Fruit fly (Drosophila melanogaster) whole organism, embryonic: ENCODE measurements around the gene stet.

Source experiments
- Atf6 ChIP-seq: fragments of 200-800 bp; sonication (Bioruptor generic); IDR thresholded peaks from 2 replicates; pipeline ENCODE4 v1.3.6; 2022; ENCODE audit warnings: missing biosample characterization, missing genetic modification characterization
- B-H2 ChIP-seq: fragments of 200-800 bp; sonication (Bioruptor generic); optimal IDR thresholded peaks from 2 replicates; lab custom pipeline; 2018; ENCODE audit warnings: missing biosample characterization, mild to moderate bottlenecking, missing genetic modification characterization
- Bteb2 ChIP-seq: fragments of 200-800 bp; sonication (Bioruptor generic); optimal IDR thresholded peaks from 2 replicates; lab custom pipeline; 2016; ENCODE audit warnings: missing biosample characterization, missing genetic modification characterization
- CG10462 ChIP-seq: fragments of 200-800 bp; sonication (Bioruptor generic); optimal IDR thresholded peaks from 2 replicates; lab custom pipeline; 2016; ENCODE audit warnings: missing biosample characterization, missing genetic modification characterization
- CG10654 ChIP-seq: fragments of 200-800 bp; sonication (Bioruptor generic); optimal IDR thresholded peaks from 2 replicates; lab custom pipeline; 2016; ENCODE audit warnings: missing biosample characterization, missing genetic modification characterization
- CG11093 ChIP-seq: fragments of 200-800 bp; sonication (Bioruptor generic); IDR thresholded peaks from 3 replicates; pipeline ENCODE4 v1.3.6; 2022; ENCODE audit warnings: missing biosample characterization, missing genetic modification characterization
- CG11695 ChIP-seq: fragments of 200-800 bp; sonication (Bioruptor generic); IDR thresholded peaks from 3 replicates; pipeline ENCODE4 v1.3.6; 2022; ENCODE audit warnings: missing biosample characterization, missing genetic modification characterization
- CG12299 ChIP-seq: fragments of 200-800 bp; sonication (Bioruptor generic); optimal IDR thresholded peaks from 2 replicates; lab custom pipeline; 2018; ENCODE audit warnings: missing biosample characterization, mild to moderate bottlenecking, missing genetic modification characterization
- CG12769 ChIP-seq: fragments of 200-800 bp; sonication (Bioruptor generic); optimal IDR thresholded peaks from 2 replicates; lab custom pipeline; 2019; ENCODE audit warnings: missing biosample characterization, mild to moderate bottlenecking, missing genetic modification characterization, moderate library complexity
- CG15269 ChIP-seq: fragments of 200-800 bp; sonication (Bioruptor generic); optimal IDR thresholded peaks from 2 replicates; lab custom pipeline; 2018; ENCODE audit warnings: missing biosample characterization, mild to moderate bottlenecking, missing genetic modification characterization, moderate library complexity
- CG1602 ChIP-seq: fragments of 200-800 bp; sonication (Bioruptor generic); optimal IDR thresholded peaks from 3 replicates; lab custom pipeline; 2016; ENCODE audit warnings: missing biosample characterization, missing genetic modification characterization
- CG17359 ChIP-seq: fragments of 200-800 bp; sonication (Bioruptor generic); optimal IDR thresholded peaks from 3 replicates; lab custom pipeline; 2018; ENCODE audit warnings: missing biosample characterization, mild to moderate bottlenecking, missing genetic modification characterization, moderate library complexity
- CG3163 ChIP-seq: fragments of 200-800 bp; sonication (Bioruptor generic); optimal IDR thresholded peaks from 3 replicates; lab custom pipeline; 2016; ENCODE audit warnings: missing biosample characterization, missing genetic modification characterization
- CG4707 ChIP-seq: fragments of 200-800 bp; sonication (Bioruptor generic); optimal IDR thresholded peaks from 2 replicates; lab custom pipeline; 2018; ENCODE audit warnings: missing biosample characterization, mild to moderate bottlenecking, missing genetic modification characterization, moderate library complexity
- CG4730 ChIP-seq: fragments of 200-800 bp; sonication (Bioruptor generic); IDR thresholded peaks from 2 replicates; pipeline ENCODE4 v1.3.6; 2022; ENCODE audit warnings: missing biosample characterization, missing genetic modification characterization
- CG7556 ChIP-seq: fragments of 200-800 bp; sonication (Bioruptor generic); optimal IDR thresholded peaks from 2 replicates; lab custom pipeline; 2017; ENCODE audit warnings: missing biosample characterization, mild to moderate bottlenecking, missing genetic modification characterization
- CG7745 ChIP-seq: fragments of 200-800 bp; sonication (Bioruptor generic); optimal IDR thresholded peaks from 2 replicates; lab custom pipeline; 2018; ENCODE audit warnings: missing biosample characterization, mild to moderate bottlenecking, missing genetic modification characterization, moderate library complexity
- CG7786 ChIP-seq: fragments of 200-800 bp; sonication (Bioruptor generic); optimal IDR thresholded peaks from 2 replicates; lab custom pipeline; 2016; ENCODE audit warnings: missing biosample characterization, missing genetic modification characterization
- CG8089 ChIP-seq: fragments of 200-800 bp; sonication (Bioruptor generic); optimal IDR thresholded peaks from 3 replicates; lab custom pipeline; 2016; ENCODE audit warnings: missing biosample characterization, missing genetic modification characterization
- CG8281 ChIP-seq: fragments of 200-800 bp; sonication (Bioruptor generic); optimal IDR thresholded peaks from 2 replicates; lab custom pipeline; 2018; ENCODE audit warnings: missing biosample characterization, mild to moderate bottlenecking, missing genetic modification characterization, moderate library complexity
- CG8290 ChIP-seq, 3 experiments: fragments of 200-800 bp; sonication (Bioruptor generic); optimal IDR thresholded peaks; 2 replicates each; lab custom pipeline; 2016 to 2019; ENCODE audit warnings: missing biosample characterization in 3 of 3, missing genetic modification characterization in 3 of 3, mild to moderate bottlenecking in 2 of 3, moderate library complexity in 1 of 3
- Chrac-16 ChIP-seq: fragments of 200-800 bp; sonication (Bioruptor generic); optimal IDR thresholded peaks from 3 replicates; lab custom pipeline; 2016; ENCODE audit warnings: missing biosample characterization, missing genetic modification characterization
- D ChIP-seq, 2 experiments: fragments of 200-800 bp in 1 of 2; fragments of >200 bp in 1 of 2; sonication (Bioruptor generic) in 1 of 2; optimal IDR thresholded peaks; 2 replicates in 1 of 2; 3 replicates in 1 of 2; lab custom pipeline; 2017; ENCODE audit warnings: mild to moderate bottlenecking in 1 of 2, missing biosample characterization in 1 of 2, missing genetic modification characterization in 1 of 2, missing genetic modification reagents in 1 of 2
- Dfd ChIP-seq, 2 experiments: fragments of >200 bp; optimal IDR thresholded peaks; 2 replicates each; lab custom pipeline; 2017; ENCODE audit warnings: missing biosample characterization in 2 of 2, missing genetic modification characterization in 2 of 2
- Elba2 ChIP-seq: fragments of 200-800 bp; sonication (Bioruptor generic); optimal IDR thresholded peaks from 3 replicates; lab custom pipeline; 2016; ENCODE audit warnings: missing biosample characterization, missing genetic modification characterization
- Ets65A ChIP-seq: fragments of 200-800 bp; sonication (Bioruptor generic); peaks from one replicate; lab custom pipeline; 2016; ENCODE audit warnings: missing biosample characterization, missing genetic modification characterization
- HLH4C ChIP-seq: fragments of 200-800 bp; sonication (Bioruptor generic); IDR thresholded peaks from 3 replicates; pipeline ENCODE4 v1.3.6; 2022; ENCODE audit warnings: missing biosample characterization, missing genetic modification characterization; ENCODE audit not compliant: partially characterized antibody
- Jarid2 ChIP-seq: fragments of 200-800 bp; sonication (Bioruptor generic); optimal IDR thresholded peaks from 3 replicates; lab custom pipeline; 2017; ENCODE audit warnings: mild to moderate bottlenecking, missing biosample characterization, missing genetic modification reagents, missing genetic modification characterization
- MTF-1 ChIP-seq: fragments of 200-800 bp; sonication (Bioruptor generic); optimal IDR thresholded peaks from 2 replicates; lab custom pipeline; 2018; ENCODE audit warnings: missing biosample characterization, mild to moderate bottlenecking, missing genetic modification characterization, borderline replicate concordance
- Pdp1 ChIP-seq, 2 experiments: fragments of 200-800 bp; sonication (Bioruptor generic); optimal IDR thresholded peaks; 3 replicates each; lab custom pipeline; 2016; ENCODE audit warnings: missing biosample characterization in 2 of 2, missing genetic modification characterization in 2 of 2, mild to moderate bottlenecking in 1 of 2, moderate library complexity in 1 of 2
- az2 ChIP-seq: fragments of 200-800 bp; sonication (Bioruptor generic); optimal IDR thresholded peaks from 3 replicates; lab custom pipeline; 2016; ENCODE audit warnings: missing biosample characterization, missing genetic modification characterization
- bigmax ChIP-seq: fragments of 200-800 bp; sonication (Bioruptor generic); optimal IDR thresholded peaks from 2 replicates; lab custom pipeline; 2018; ENCODE audit warnings: missing biosample characterization, mild to moderate bottlenecking, missing genetic modification characterization
- br ChIP-seq: fragments of >200 bp; optimal IDR thresholded peaks from 2 replicates; lab custom pipeline; 2017
- cato ChIP-seq: fragments of 200-800 bp; sonication (Bioruptor generic); optimal IDR thresholded peaks from 2 replicates; lab custom pipeline; 2016; ENCODE audit warnings: missing biosample characterization, missing genetic modification characterization, borderline replicate concordance
- cg ChIP-seq: fragments of 200-800 bp; sonication (Bioruptor generic); optimal IDR thresholded peaks from 3 replicates; lab custom pipeline; 2019; ENCODE audit warnings: missing biosample characterization, mild to moderate bottlenecking, missing genetic modification characterization, moderate library complexity
- esg ChIP-seq: fragments of 200-800 bp; sonication (Bioruptor generic); conservative IDR thresholded peaks from 2 replicates; pipeline ENCODE4 v1.3.6; 2022; ENCODE audit warnings: missing biosample characterization, missing genetic modification characterization
- fd96Cb ChIP-seq: fragments of 200-800 bp; sonication (Bioruptor generic); optimal IDR thresholded peaks from 2 replicates; lab custom pipeline; 2018; ENCODE audit warnings: missing biosample characterization, mild to moderate bottlenecking, missing genetic modification characterization, moderate library complexity
- lbe ChIP-seq: fragments of 200-800 bp; sonication (Bioruptor generic); optimal IDR thresholded peaks from 2 replicates; lab custom pipeline; 2016; ENCODE audit warnings: missing biosample characterization, mild to moderate bottlenecking, missing genetic modification characterization
- phol ChIP-seq: fragments of 200-800 bp; sonication (Bioruptor generic); optimal IDR thresholded peaks from 3 replicates; lab custom pipeline; 2018; ENCODE audit warnings: missing biosample characterization, mild to moderate bottlenecking, missing genetic modification characterization, moderate library complexity
- repo ChIP-seq: fragments of 200-800 bp; sonication (Bioruptor generic); optimal IDR thresholded peaks from 2 replicates; lab custom pipeline; 2016; ENCODE audit warnings: missing biosample characterization, missing genetic modification characterization
- scrt ChIP-seq: fragments of 200-800 bp; sonication (Bioruptor generic); optimal IDR thresholded peaks from 2 replicates; lab custom pipeline; 2018; ENCODE audit warnings: missing biosample characterization, mild to moderate bottlenecking, missing genetic modification characterization, moderate library complexity
- seq ChIP-seq: fragments of 200-800 bp; sonication (Bioruptor generic); IDR thresholded peaks from 2 replicates; pipeline ENCODE4 v1.3.6; 2022; ENCODE audit warnings: missing biosample characterization, missing genetic modification characterization
- shn ChIP-seq: fragments of 200-800 bp; sonication (Bioruptor generic); optimal IDR thresholded peaks from 3 replicates; lab custom pipeline; 2016; ENCODE audit warnings: missing biosample characterization, missing genetic modification characterization
- sna ChIP-seq: fragments of 200-800 bp; sonication (Bioruptor generic); IDR thresholded peaks from 2 replicates; pipeline ENCODE4 v1.3.6; 2022; ENCODE audit warnings: missing biosample characterization, missing genetic modification characterization; ENCODE audit not compliant: partially characterized antibody
- tio ChIP-seq: fragments of 200-800 bp; sonication (Bioruptor generic); optimal IDR thresholded peaks from 2 replicates; lab custom pipeline; 2017; ENCODE audit warnings: missing biosample characterization, missing genetic modification characterization, inconsistent platforms
- tll ChIP-seq, 2 experiments: fragments of 200-800 bp in 1 of 2; fragments of >200 bp in 1 of 2; sonication (Bioruptor generic) in 1 of 2; optimal IDR thresholded peaks; 2 replicates each; lab custom pipeline; 2017 to 2019; ENCODE audit warnings: missing biosample characterization in 2 of 2, missing genetic modification characterization in 2 of 2, mild to moderate bottlenecking in 1 of 2, moderate library complexity in 1 of 2
- wdn ChIP-seq: fragments of 200-800 bp; sonication (Bioruptor generic); IDR thresholded peaks from 2 replicates; pipeline ENCODE4 v1.3.6; 2022; ENCODE audit warnings: missing biosample characterization, missing genetic modification characterization
- zfh1 ChIP-seq: fragments of 200-800 bp; sonication (Bioruptor generic); IDR thresholded peaks from 3 replicates; pipeline ENCODE4 v1.3.6; 2022; ENCODE audit warnings: missing biosample characterization, missing genetic modification characterization

Gene stet

DNA sequence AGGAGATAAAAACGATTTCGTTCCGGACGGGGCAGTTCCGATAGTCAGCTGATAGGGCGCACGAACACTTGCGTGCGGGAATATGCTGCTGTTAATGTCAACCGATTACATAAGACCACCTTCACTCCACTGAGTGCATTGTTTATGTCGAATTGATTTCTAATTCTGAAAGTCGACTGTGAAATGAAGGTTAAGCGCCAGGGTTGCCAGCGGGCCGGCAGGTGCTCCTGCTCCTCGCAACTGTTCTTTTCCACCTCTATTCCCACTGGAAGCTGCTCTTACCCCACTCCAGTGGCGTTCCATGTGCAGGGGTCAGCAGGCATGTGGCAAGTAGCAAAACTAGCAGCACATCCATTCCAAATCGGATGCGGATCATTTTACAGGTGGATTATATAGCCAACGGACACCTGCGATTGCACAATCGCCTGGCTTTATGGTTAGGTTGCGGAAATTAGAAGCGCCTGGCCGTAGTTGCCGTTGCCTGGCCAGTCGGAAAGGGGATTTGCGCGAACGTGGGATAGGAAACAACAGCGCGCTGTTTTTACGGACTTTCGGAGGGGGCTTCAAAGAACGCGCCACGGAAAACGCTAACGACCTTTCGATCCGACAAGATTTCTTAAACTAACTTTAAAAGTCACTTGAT is 27.4 kb upstream of the stet start, which contains the start of gene cue (continued):
- TF ChIP-seq CG11695 (GFP tag; lab: Robert Waterston, UW): no peak
- TF ChIP-seq D (optimal IDR thresholded peaks at IDR 0.05; lab: Kevin White, UChicago): peak; percentile 51
- TF ChIP-seq D (GFP tag; optimal IDR thresholded peaks at IDR 0.05; lab: Kevin White, UChicago): no peak
- no peak for TF ChIP-seq lbe (GFP tag; lab: Kevin White, UChicago)
- no peak for TF ChIP-seq CG8290 (GFP tag; optimal IDR thresholded peaks at IDR 0.05; lab: Kevin White, UChicago)
- peak in 1 of 2 experiments; percentile 14 for TF ChIP-seq CG8290 (tag; optimal IDR thresholded peaks at IDR 0.05; lab: Kevin White, UChicago)
- TF ChIP-seq CG8281 (tag; lab: Kevin White, UChicago): no peak
- no peak for TF ChIP-seq az2
- no peak for TF ChIP-seq fd96Cb (tag; lab: Kevin White, UChicago)
- TF ChIP-seq Bteb2 (GFP tag; lab: Kevin White, UChicago): no peak
- TF ChIP-seq tll (GFP tag; optimal IDR thresholded peaks at IDR 0.05; lab: Kevin White, UChicago): no peak
- peak; percentile 15; the same call in 1 of the 2 replicates for TF ChIP-seq Atf6 (GFP tag; lab: Robert Waterston, UW)
- no peak for TF ChIP-seq CG15269 (tag; lab: Kevin White, UChicago)
- no peak for TF ChIP-seq CG4730 (GFP tag; lab: Robert Waterston, UW)
- no peak for TF ChIP-seq CG10462 (GFP tag; lab: Kevin White, UChicago)
- TF ChIP-seq CG11093: no peak
- TF ChIP-seq seq: 0 out of 2 replicates have a peak, but pooled peaks have one; percentile 6
- TF ChIP-seq Jarid2: peak; percentile 70
- TF ChIP-seq MTF-1 (GFP tag; lab: Kevin White, UChicago): peak; percentile 38
- no peak for TF ChIP-seq CG1602 (GFP tag; lab: Kevin White, UChicago)
- TF ChIP-seq CG12769 (tag; lab: Kevin White, UChicago): peak; percentile 37
- TF ChIP-seq cg (GFP tag; lab: Kevin White, UChicago): peak; percentile 26
- TF ChIP-seq bigmax (GFP tag; lab: Kevin White, UChicago): peak; percentile 21
- TF ChIP-seq Dfd (GFP tag; optimal IDR thresholded peaks at IDR 0.05; lab: Kevin White, UChicago): no peak
- no peak for TF ChIP-seq CG10654
- no peak for TF ChIP-seq shn (GFP tag; lab: Kevin White, UChicago)
- no peak for TF ChIP-seq sna (GFP tag; lab: Robert Waterston, UW)
- TF ChIP-seq HLH4C (GFP tag; lab: Robert Waterston, UW): no peak
- no peak for TF ChIP-seq phol (tag; lab: Kevin White, UChicago)
- TF ChIP-seq CG8089 (GFP tag; lab: Kevin White, UChicago): no peak
- no peak for TF ChIP-seq CG7786 (GFP tag; lab: Kevin White, UChicago)
- peak; percentile 17 for TF ChIP-seq Elba2 (GFP tag; lab: Kevin White, UChicago)
- no peak for TF ChIP-seq CG3163 (GFP tag; lab: Kevin White, UChicago)
- peak in 1 of 2 experiments; percentile 97 for TF ChIP-seq Pdp1 (GFP tag; optimal IDR thresholded peaks at IDR 0.05; lab: Kevin White, UChicago)
- TF ChIP-seq Chrac-16: no peak
- TF ChIP-seq Ets65A: peak; percentile 70
- TF ChIP-seq, all 482 proteins: peak for 26

dm6 chr3L:1515820-1516540 is 26.6 kb upstream of the stet start:
- TF ChIP-seq wdn (GFP tag; lab: Robert Waterston, UW) (no peak), B-H2 (GFP tag; lab: Kevin White, UChicago) (no peak), CG7556 (GFP tag; lab: Kevin White, UChicago) (peak; percentile 81), Pdp1 (GFP tag; optimal IDR thresholded peaks at IDR 0.05; lab: Kevin White, UChicago) (peak in 1 of 2 experiments; percentile 64), esg (GFP tag; lab: Robert Waterston, UW) (peak; percentile 36), repo (peak; percentile 43), tio (peak; percentile 66), zfh1 (GFP tag; lab: Robert Waterston, UW) (peak; percentile 68), CG12299 (tag; lab: Kevin White, UChicago) (peak; percentile 56), CG17359 (peak; percentile 80), br (lab: Kevin White, UChicago) (no peak), cato (GFP tag; lab: Kevin White, UChicago) (peak; percentile 12), scrt (GFP tag; lab: Kevin White, UChicago) (peak; percentile 3), CG7745 (tag; lab: Kevin White, UChicago) (no peak), CG4707 (GFP tag; lab: Kevin White, UChicago) (peak; percentile 34)
